Fruit fly (Drosophila melanogaster) whole organism, pupa: ENCODE results near the gene CG11563.
A peak's percentile ranks its signal among the peaks of the same experiment; 100 is the strongest.

Experiments used
- CG10348 ChIP-seq: fragments of 200-800 bp; sonication (Bioruptor generic); IDR thresholded peaks from 2 replicates; pipeline ENCODE4 v1.3.6; 2022; ENCODE audit warnings: missing biosample characterization, missing genetic modification characterization
- CG12605 ChIP-seq: fragments of 200-800 bp; sonication (Bioruptor generic); IDR thresholded peaks from 2 replicates; pipeline ENCODE4 v1.3.6; 2022; ENCODE audit warnings: missing biosample characterization, missing genetic modification characterization
- CG13204 ChIP-seq: fragments of 200-800 bp; sonication (Bioruptor generic); optimal IDR thresholded peaks from 2 replicates; lab custom pipeline; 2018; ENCODE audit warnings: missing biosample characterization, mild to moderate bottlenecking, missing genetic modification characterization, moderate library complexity
- CG14655 ChIP-seq: fragments of 200-800 bp; sonication (Bioruptor generic); optimal IDR thresholded peaks from 3 replicates; lab custom pipeline; 2017; ENCODE audit warnings: mild to moderate bottlenecking, missing biosample characterization, missing genetic modification reagents, missing genetic modification characterization
- CG15710 ChIP-seq: fragments of 200-800 bp; sonication (Bioruptor generic); optimal IDR thresholded peaks from 2 replicates; lab custom pipeline; 2018; ENCODE audit warnings: missing biosample characterization, mild to moderate bottlenecking, missing genetic modification characterization, moderate library complexity
- CG17806 ChIP-seq: fragments of 200-800 bp; sonication (Bioruptor generic); optimal IDR thresholded peaks from 2 replicates; lab custom pipeline; 2018; ENCODE audit warnings: missing biosample characterization, mild to moderate bottlenecking, missing genetic modification characterization, moderate library complexity
- CG32121 ChIP-seq: fragments of 200-800 bp; sonication (Bioruptor generic); IDR thresholded peaks from 2 replicates; pipeline ENCODE4 v1.3.6; 2022; ENCODE audit warnings: missing biosample characterization, missing genetic modification characterization
- CG34367 ChIP-seq: fragments of 200-800 bp; sonication (Bioruptor generic); optimal IDR thresholded peaks from 2 replicates; lab custom pipeline; 2018; ENCODE audit warnings: missing biosample characterization, mild to moderate bottlenecking, missing genetic modification characterization
- CG4496 ChIP-seq: fragments of 200-800 bp; sonication (Bioruptor generic); IDR thresholded peaks from 3 replicates; pipeline ENCODE4 v1.3.6; 2022; ENCODE audit warnings: missing biosample characterization, missing genetic modification characterization
- CG8159 ChIP-seq: fragments of 200-800 bp; sonication (Bioruptor generic); optimal IDR thresholded peaks from 3 replicates; lab custom pipeline; 2018; ENCODE audit warnings: missing biosample characterization, mild to moderate bottlenecking, missing genetic modification characterization, moderate library complexity
- CG8301 ChIP-seq: fragments of 200-800 bp; sonication (Bioruptor generic); optimal IDR thresholded peaks from 2 replicates; lab custom pipeline; 2018; ENCODE audit warnings: missing biosample characterization, mild to moderate bottlenecking, missing genetic modification characterization
- CG9948 ChIP-seq: fragments of 200-800 bp; sonication (Bioruptor generic); optimal IDR thresholded peaks from 2 replicates; lab custom pipeline; 2018; ENCODE audit warnings: missing biosample characterization, mild to moderate bottlenecking, missing genetic modification characterization, moderate library complexity
- D1 ChIP-seq: fragments of 200-800 bp; sonication (Bioruptor generic); optimal IDR thresholded peaks from 2 replicates; lab custom pipeline; 2018; ENCODE audit warnings: missing biosample characterization, mild to moderate bottlenecking, missing genetic modification characterization, moderate library complexity
- EcR ChIP-seq: fragments of 200-800 bp; sonication (Bioruptor generic); optimal IDR thresholded peaks from 3 replicates; lab custom pipeline; 2019; ENCODE audit warnings: missing biosample characterization, missing genetic modification characterization, mild to moderate bottlenecking, moderate library complexity, missing genetic modification reagents
- Ets98B ChIP-seq: fragments of 200-800 bp; sonication (Bioruptor generic); IDR thresholded peaks from 2 replicates; pipeline ENCODE4 v1.3.6; 2022; ENCODE audit warnings: missing biosample characterization, missing genetic modification characterization
- Pif1A ChIP-seq: fragments of 200-800 bp; sonication (Bioruptor generic); optimal IDR thresholded peaks from 3 replicates; lab custom pipeline; 2016; ENCODE audit warnings: missing biosample characterization, missing genetic modification characterization
- Pif1B ChIP-seq: fragments of 200-800 bp; sonication (Bioruptor generic); optimal IDR thresholded peaks from 3 replicates; lab custom pipeline; 2016; ENCODE audit warnings: missing biosample characterization, missing genetic modification characterization
- Snoo ChIP-seq: fragments of 200-800 bp; sonication (Bioruptor generic); optimal IDR thresholded peaks from 3 replicates; lab custom pipeline; 2017; ENCODE audit warnings: missing biosample characterization, mild to moderate bottlenecking, missing genetic modification characterization, inconsistent platforms
- fd96Ca ChIP-seq: fragments of 200-800 bp; sonication (Bioruptor generic); IDR thresholded peaks from 3 replicates; pipeline ENCODE4 v1.3.6; 2022; ENCODE audit warnings: missing biosample characterization, missing genetic modification characterization
- gl ChIP-seq: fragments of 200-800 bp; sonication (Bioruptor generic); optimal IDR thresholded peaks from 2 replicates; lab custom pipeline; 2018; ENCODE audit warnings: missing biosample characterization, mild to moderate bottlenecking, missing genetic modification characterization
- rn ChIP-seq: fragments of 200-800 bp; sonication (Bioruptor generic); IDR thresholded peaks from 2 replicates; pipeline ENCODE4 v1.3.6; 2022; ENCODE audit warnings: missing biosample characterization, missing genetic modification characterization

The CG11563 gene

DNA sequence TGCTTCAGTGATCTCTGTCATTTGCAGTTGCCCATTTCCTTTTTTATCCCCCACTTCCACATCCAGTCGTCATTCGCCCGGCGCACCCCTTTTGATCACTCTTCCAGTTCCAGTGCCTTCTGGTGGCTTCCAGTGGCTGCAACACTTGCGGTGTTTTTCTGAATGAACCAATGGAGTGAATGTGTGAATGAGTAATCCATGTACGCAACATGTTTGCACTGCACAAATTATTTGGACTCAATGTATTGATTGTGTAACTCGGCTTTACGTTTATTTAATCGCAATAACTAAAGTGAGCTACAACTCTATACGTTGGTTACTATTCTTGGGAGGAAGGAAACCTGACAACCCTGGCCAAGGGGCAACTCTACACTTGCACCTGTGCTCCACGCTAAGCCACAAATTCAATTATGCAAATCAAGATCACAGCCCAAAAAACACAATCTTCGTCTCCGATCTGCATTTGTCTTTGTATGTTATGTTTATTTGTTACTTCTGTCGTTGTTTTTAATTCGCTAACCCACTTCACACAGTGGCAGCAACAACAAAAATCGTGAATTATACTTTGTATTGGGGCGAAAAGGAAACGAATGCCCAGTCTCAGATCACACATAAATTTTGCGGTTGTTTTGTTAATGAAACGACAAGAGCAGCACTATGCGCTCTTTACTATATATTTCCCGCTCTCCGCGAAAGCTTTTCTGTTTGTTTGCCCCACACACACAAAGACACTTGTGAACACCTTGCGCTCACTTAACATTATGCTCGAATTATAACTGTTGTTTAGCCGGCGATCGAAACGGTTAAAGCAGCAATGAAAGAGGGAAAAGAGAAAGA, 21.7 kb upstream of the CG11563 start:
- no peak for TF ChIP-seq CG15710 (tag; lab: Kevin White, UChicago)
- no peak for TF ChIP-seq EcR (GFP tag; lab: Kevin White, UChicago)
- no peak for TF ChIP-seq CG12605 (GFP tag; lab: Robert Waterston, UW)
- no peak for TF ChIP-seq CG13204 (GFP tag; lab: Kevin White, UChicago)
- no peak for TF ChIP-seq rn (GFP tag; lab: Robert Waterston, UW)
- no peak for TF ChIP-seq CG17806
- TF ChIP-seq D1 (tag; lab: Kevin White, UChicago) = no peak
- no peak for TF ChIP-seq Ets98B (GFP tag; lab: Robert Waterston, UW)
- TF ChIP-seq CG4496 = peak; percentile 53; the same call in 1 of the 3 replicates
- peak; percentile 6 for TF ChIP-seq CG14655 (GFP tag; lab: Kevin White, UChicago)
- no peak for TF ChIP-seq Pif1A
- no peak for TF ChIP-seq CG10348 (GFP tag; lab: Robert Waterston, UW)
- TF ChIP-seq CG8159 = no peak
- no peak for TF ChIP-seq Snoo (tag; lab: Kevin White, UChicago)
- no peak for TF ChIP-seq gl (tag; lab: Kevin White, UChicago)

DNA sequence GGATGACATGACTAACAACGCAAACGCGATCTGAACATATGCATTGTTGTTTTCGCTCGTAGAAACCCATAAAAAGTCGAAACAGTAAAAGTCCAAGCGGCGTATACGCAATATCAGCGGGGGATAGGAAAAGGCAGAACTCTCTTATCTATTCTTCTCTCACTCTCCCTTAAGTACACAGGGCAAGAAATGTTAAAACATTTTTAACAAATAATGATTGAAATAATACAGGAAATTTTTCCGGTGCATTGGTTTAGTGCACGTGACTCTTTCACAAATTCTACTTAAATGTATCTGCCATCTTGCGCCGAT, 21.2 kb upstream of the CG11563 start:
- TF ChIP-seq Snoo (tag; lab: Kevin White, UChicago) = peak; percentile 2
- TF ChIP-seq rn (GFP tag; lab: Robert Waterston, UW) = no peak

DNA sequence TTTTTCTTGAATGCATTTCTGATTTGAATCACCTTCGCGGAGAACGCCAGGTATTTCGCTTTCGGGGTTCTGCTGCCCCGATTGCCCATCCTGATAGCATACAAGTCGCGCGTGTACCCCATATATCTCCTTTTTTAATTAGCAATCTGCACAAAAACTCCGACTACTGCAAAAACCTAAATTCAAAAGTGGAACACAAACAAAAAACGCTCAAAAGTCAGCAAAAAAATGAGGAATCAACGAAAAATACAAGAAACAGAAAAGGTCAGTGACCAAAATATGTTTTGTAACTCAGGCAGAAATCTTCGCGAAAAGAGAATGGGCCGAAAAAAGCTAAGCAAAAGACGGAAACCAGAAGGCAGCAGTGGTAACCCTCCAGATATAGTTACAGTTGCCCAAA, 20.6 kb upstream of the CG11563 start:
- TF ChIP-seq Pif1A (no peak), CG10348 (GFP tag; lab: Robert Waterston, UW) (no peak), Pif1B (no peak), rn (GFP tag; lab: Robert Waterston, UW) (no peak), CG8159 (no peak), EcR (GFP tag; lab: Kevin White, UChicago) (no peak), CG12605 (GFP tag; lab: Robert Waterston, UW) (no peak), CG13204 (GFP tag; lab: Kevin White, UChicago) (no peak), Ets98B (GFP tag; lab: Robert Waterston, UW) (no peak), CG32121 (GFP tag; lab: Robert Waterston, UW) (no peak), CG9948 (no peak), CG8301 (tag; lab: Kevin White, UChicago) (no peak), Snoo (tag; lab: Kevin White, UChicago) (no peak), CG15710 (tag; lab: Kevin White, UChicago) (no peak), gl (tag; lab: Kevin White, UChicago) (no peak), fd96Ca (GFP tag; lab: Robert Waterston, UW) (no peak), CG34367 (tag; lab: Kevin White, UChicago) (no peak)

DNA sequence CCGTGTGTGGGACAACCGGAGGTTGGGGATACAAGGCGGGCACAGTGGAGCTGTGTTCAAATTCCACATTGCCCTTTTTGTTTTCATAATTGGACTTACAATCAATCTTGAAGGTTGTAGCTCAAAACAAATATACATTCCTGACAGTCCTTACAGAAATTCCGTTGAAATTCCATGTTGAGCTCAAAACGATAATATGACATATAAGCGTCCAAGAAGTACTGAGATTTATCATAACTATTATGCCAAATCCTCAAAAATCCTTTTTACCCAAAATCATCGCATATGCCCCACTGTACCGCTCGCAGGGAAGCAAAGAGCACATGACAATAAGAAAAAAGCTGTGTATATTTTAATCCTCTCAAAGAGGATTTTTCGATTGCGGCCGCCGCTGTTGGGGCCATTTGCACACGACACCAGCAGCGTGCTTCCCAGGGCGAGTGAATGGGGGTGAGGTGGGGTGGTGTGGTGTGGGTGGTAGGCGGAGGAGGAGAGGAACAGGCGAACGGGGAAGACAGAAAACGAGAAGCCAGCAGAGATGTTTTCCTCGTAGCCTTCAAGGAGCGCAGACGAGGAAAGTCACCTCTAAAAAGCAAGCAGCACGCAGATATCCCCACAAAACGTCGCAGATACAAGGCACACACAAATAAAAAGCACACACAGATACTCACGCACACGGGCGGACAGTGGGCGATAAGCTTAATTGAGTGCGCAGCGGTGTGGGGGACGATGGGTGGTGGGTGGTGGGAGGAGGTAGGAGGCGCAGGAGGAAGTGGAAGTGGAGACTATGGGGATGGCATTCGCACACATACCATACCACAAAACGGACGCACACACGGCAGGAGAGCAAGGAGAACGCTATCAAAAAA, 19.3 kb upstream of the CG11563 start:
- peak; percentile 89 for TF ChIP-seq Pif1A
- peak; percentile 79 for TF ChIP-seq CG17806
- peak; percentile 76 for TF ChIP-seq CG8301 (tag; lab: Kevin White, UChicago)
- TF ChIP-seq CG4496 = peak; percentile 63; the same call in 1 of the 3 replicates
- TF ChIP-seq gl (tag; lab: Kevin White, UChicago) = peak; percentile 66
- TF ChIP-seq CG34367 (tag; lab: Kevin White, UChicago) = peak; percentile 79
- TF ChIP-seq CG14655 (GFP tag; lab: Kevin White, UChicago) = peak; percentile 81
- TF ChIP-seq Pif1B = peak; percentile 85
- peak; percentile 67 for TF ChIP-seq CG32121 (GFP tag; lab: Robert Waterston, UW)
- peak; percentile 84 for TF ChIP-seq CG8159
- peak; percentile 89 for TF ChIP-seq CG15710 (tag; lab: Kevin White, UChicago)
- TF ChIP-seq EcR (GFP tag; lab: Kevin White, UChicago) = no peak
- TF ChIP-seq rn (GFP tag; lab: Robert Waterston, UW) = peak; percentile 52
- TF ChIP-seq D1 (tag; lab: Kevin White, UChicago) = peak; percentile 62
- peak; percentile 75 for TF ChIP-seq Snoo (tag; lab: Kevin White, UChicago)
- TF ChIP-seq CG10348 (GFP tag; lab: Robert Waterston, UW) = peak; percentile 46; the same call in 1 of the 2 replicates
- TF ChIP-seq Ets98B (GFP tag; lab: Robert Waterston, UW) = peak; percentile 31
- no peak for TF ChIP-seq CG12605 (GFP tag; lab: Robert Waterston, UW)
- TF ChIP-seq fd96Ca (GFP tag; lab: Robert Waterston, UW) = peak; percentile 81
- peak; percentile 86 for TF ChIP-seq CG9948
- TF ChIP-seq CG13204 (GFP tag; lab: Kevin White, UChicago) = peak; percentile 67

DNA sequence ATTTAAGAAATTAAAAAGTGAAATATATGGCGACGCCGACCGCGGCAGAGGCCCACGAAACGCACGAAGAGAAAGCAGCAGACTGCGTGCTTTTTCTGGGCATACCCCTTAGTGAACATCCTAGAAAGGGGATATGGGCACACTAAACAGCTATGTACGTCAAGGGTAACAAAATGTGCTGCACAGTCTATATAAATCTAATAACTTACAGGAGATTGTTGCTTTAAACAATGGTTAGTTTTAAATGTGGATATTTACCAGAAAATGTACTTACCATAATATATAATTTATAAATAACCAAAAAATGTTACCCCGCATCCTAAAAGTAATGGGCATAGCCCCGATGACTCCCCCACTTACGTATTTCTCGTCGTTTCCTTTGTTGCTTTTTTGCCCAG, 18.7 kb upstream of the CG11563 start:
- TF ChIP-seq Ets98B (GFP tag; lab: Robert Waterston, UW) (no peak), Pif1B (peak; percentile 37), Snoo (tag; lab: Kevin White, UChicago) (peak; percentile 17), CG14655 (GFP tag; lab: Kevin White, UChicago) (peak; percentile 38), EcR (GFP tag; lab: Kevin White, UChicago) (no peak), CG10348 (GFP tag; lab: Robert Waterston, UW) (no peak), CG8301 (tag; lab: Kevin White, UChicago) (peak; percentile 14), CG15710 (tag; lab: Kevin White, UChicago) (peak; percentile 17), CG9948 (peak; percentile 23), CG13204 (GFP tag; lab: Kevin White, UChicago) (no peak), CG17806 (peak; percentile 39), fd96Ca (GFP tag; lab: Robert Waterston, UW) (peak; percentile 32; the same call in 1 of the 3 replicates), CG4496 (no peak; the same call in 2 of the 3 replicates)
- TF ChIP-seq, all 21 proteins: peak for 8
